Worm (Caenorhabditis elegans): ENCODE measurements around the gene Y37D8A.4.

ce11 chrIII:12875653-12876052 lies 36.9 kb upstream of the Y37D8A.4 start:
- TF ChIP-seq nhr-6 (tag; optimal IDR thresholded peaks at IDR 0.05) = no peak
- no peak for TF ChIP-seq rbr-2 (tag; optimal IDR thresholded peaks at IDR 0.05)
- no peak for TF ChIP-seq ztf-11 (tag; optimal IDR thresholded peaks at IDR 0.05)
- no peak for TF ChIP-seq pha-4 (GFP tag; IDR thresholded peaks at IDR 0.05)
- TF ChIP-seq pha-4 (tag; optimal IDR thresholded peaks at IDR 0.05) = no peak
- no peak for TF ChIP-seq nhr-76 (tag; optimal IDR thresholded peaks at IDR 0.05)
- no peak for TF ChIP-seq mes-2 (tag; optimal IDR thresholded peaks at IDR 0.05; ENCODE audit: poor library complexity, severe bottlenecking)
- no peak for TF ChIP-seq lin-29 (GFP tag; IDR thresholded peaks at IDR 0.05)
- TF ChIP-seq ZK337.2 (GFP tag; IDR thresholded peaks at IDR 0.05) = no peak
- TF ChIP-seq nhr-48 (tag; optimal IDR thresholded peaks at IDR 0.05) = no peak
- TF ChIP-seq ama-1 (optimal IDR thresholded peaks at IDR 0.05) = no peak
- no peak for TF ChIP-seq unc-62 (GFP tag; optimal IDR thresholded peaks at IDR 0.05 in 1 of 2)
- no peak for TF ChIP-seq unc-62 (tag; optimal IDR thresholded peaks at IDR 0.05)
- TF ChIP-seq nhr-237 (tag; optimal IDR thresholded peaks at IDR 0.05) = no peak
- TF ChIP-seq lin-13 (GFP tag; optimal IDR thresholded peaks at IDR 0.05) = peak; percentile 15

Measured in whole organism, L4 larva.